Fruit fly (Drosophila melanogaster): ENCODE measurements around the gene CG14551.
A peak's percentile ranks its signal among the peaks of the same experiment; 100 is the strongest.

The CG14551 gene

dm6 chr3R:26030562-26030961 is 32.2 kb downstream of the CG14551 start (continued):
- TF ChIP-seq grn (GFP tag; optimal IDR thresholded peaks at IDR 0.05) (peak; percentile 47), Deaf1 (tag; optimal IDR thresholded peaks at IDR 0.05) (peak; percentile 37), tll (GFP tag; optimal IDR thresholded peaks at IDR 0.05) (peak in 1 of 2 experiments; percentile 91), abd-A (tag; optimal IDR thresholded peaks at IDR 0.05) (peak; percentile 52), sr (GFP tag; IDR thresholded peaks at IDR 0.05) (0 out of 3 replicates have a peak, but pooled peaks have one; percentile 33)

- no peak for TF ChIP-seq CG8944 (GFP tag; optimal IDR thresholded peaks at IDR 0.05)
- no peak for TF ChIP-seq ash1 (GFP tag; optimal IDR thresholded peaks at IDR 0.05)
- no peak for TF ChIP-seq ERR (GFP tag; optimal IDR thresholded peaks at IDR 0.05)
- TF ChIP-seq CG12071 (GFP tag; optimal IDR thresholded peaks at IDR 0.05), result no peak
- no peak for TF ChIP-seq Sry-δ (GFP tag; optimal IDR thresholded peaks at IDR 0.05)
- TF ChIP-seq CG12104 (GFP tag; optimal IDR thresholded peaks at IDR 0.05), result no peak
- TF ChIP-seq zen (tag; optimal IDR thresholded peaks at IDR 0.05), result peak; percentile 25
- no peak for TF ChIP-seq Bteb2 (GFP tag; optimal IDR thresholded peaks at IDR 0.05)
- TF ChIP-seq CG3163 (GFP tag; optimal IDR thresholded peaks at IDR 0.05), result no peak
- TF ChIP-seq btn (GFP tag; optimal IDR thresholded peaks at IDR 0.05), result no peak
- TF ChIP-seq CG8281 (tag; optimal IDR thresholded peaks at IDR 0.05), result no peak
- TF ChIP-seq sens (GFP tag), result peak; percentile 18
- peak; percentile 31 for TF ChIP-seq D (optimal IDR thresholded peaks at IDR 0.05)
- TF ChIP-seq D (GFP tag; optimal IDR thresholded peaks at IDR 0.05), result no peak
- no peak for TF ChIP-seq Deaf1 (tag; optimal IDR thresholded peaks at IDR 0.05)
- peak; percentile 29 for TF ChIP-seq dm (GFP tag; optimal IDR thresholded peaks at IDR 0.05)
- no peak for TF ChIP-seq D19B (GFP tag; optimal IDR thresholded peaks at IDR 0.05)
- no peak for TF ChIP-seq CG13775 (GFP tag; optimal IDR thresholded peaks at IDR 0.05)
- TF ChIP-seq Tbp (GFP tag; optimal IDR thresholded peaks at IDR 0.05), result no peak
- peak; percentile 84 for TF ChIP-seq twi (tag; optimal IDR thresholded peaks at IDR 0.05)
- TF ChIP-seq prd (optimal IDR thresholded peaks at IDR 0.05), result no peak
- no peak for TF ChIP-seq prd (GFP tag; IDR thresholded peaks at IDR 0.05)
- no peak for TF ChIP-seq CG17829 (tag; optimal IDR thresholded peaks at IDR 0.05)
- no peak for TF ChIP-seq CG3281 (GFP tag; optimal IDR thresholded peaks at IDR 0.05)
- no peak for TF ChIP-seq chif (GFP tag; optimal IDR thresholded peaks at IDR 0.05)
- no peak for TF ChIP-seq CG10431 (GFP tag; optimal IDR thresholded peaks at IDR 0.05)
- TF ChIP-seq Mad (GFP tag; optimal IDR thresholded peaks at IDR 0.05), result no peak
- TF ChIP-seq repo (GFP tag; optimal IDR thresholded peaks at IDR 0.05), result no peak
- TF ChIP-seq fd3F (GFP tag; optimal IDR thresholded peaks at IDR 0.05), result no peak
- peak; percentile 18 for TF ChIP-seq chn (GFP tag; optimal IDR thresholded peaks at IDR 0.05)
- no peak for TF ChIP-seq amos (GFP tag; IDR thresholded peaks at IDR 0.05; ENCODE audit: partially characterized antibody)
- no peak for TF ChIP-seq Hr39 (optimal IDR thresholded peaks at IDR 0.05)
- 0 out of 2 replicates have a peak, but pooled peaks have one; percentile 8 for TF ChIP-seq CG10959 (GFP tag; IDR thresholded peaks at IDR 0.05)
- TF ChIP-seq CG34224 (GFP tag; IDR thresholded peaks at IDR 0.05; ENCODE audit: partially characterized antibody), result no peak
- TF ChIP-seq bigmax (GFP tag; optimal IDR thresholded peaks at IDR 0.05), result no peak
- peak; percentile 35 for TF ChIP-seq CG15479 (GFP tag; optimal IDR thresholded peaks at IDR 0.05)
- no peak for TF ChIP-seq CG15073 (GFP tag; optimal IDR thresholded peaks at IDR 0.05)
- TF ChIP-seq eve (GFP tag; optimal IDR thresholded peaks at IDR 0.05), result no peak
- no peak for TF ChIP-seq CG16813 (GFP tag; IDR thresholded peaks at IDR 0.05; ENCODE audit: partially characterized antibody)
- TF ChIP-seq crol (GFP tag; IDR thresholded peaks at IDR 0.05), result peak; percentile 72
- no peak for TF ChIP-seq fd102C (GFP tag; optimal IDR thresholded peaks at IDR 0.05)
- TF ChIP-seq BEAF-32 (GFP tag; optimal IDR thresholded peaks at IDR 0.05), result no peak
- no peak for TF ChIP-seq YL-1 (GFP tag; optimal IDR thresholded peaks at IDR 0.05)
- TF ChIP-seq sd (tag; optimal IDR thresholded peaks at IDR 0.05), result no peak
- TF ChIP-seq Kr (GFP tag; optimal IDR thresholded peaks at IDR 0.05), result peak; percentile 46
- TF ChIP-seq CG3838 (GFP tag; optimal IDR thresholded peaks at IDR 0.05), result no peak
- TF ChIP-seq lmd (GFP tag; IDR thresholded peaks at IDR 0.05), result 0 out of 2 replicates have a peak, but pooled peaks have one; percentile 7
Measured at dm6 chr3R:26027903-26028302, 34.9 kb downstream of the CG14551 start.

Measured in whole organism, embryonic.